Worm (Caenorhabditis elegans) whole organism, L1 larva: ENCODE measurements around the gene fbxa-158.

Experiments
- C16A3.4 ChIP-seq: fragments of 150-350 bp; optimal IDR thresholded peaks from 2 replicates; lab custom pipeline; 2014; ENCODE audit warnings: missing biosample characterization, missing genetic modification characterization
- F16B12.6 ChIP-seq: fragments of 150-350 bp; optimal IDR thresholded peaks from 2 replicates; lab custom pipeline; 2014; ENCODE audit warnings: missing biosample characterization, missing genetic modification characterization
- efl-3 ChIP-seq: fragments of 200-800 bp; sonication (Bioruptor generic); optimal IDR thresholded peaks from 2 replicates; lab custom pipeline; 2018; ENCODE audit warnings: mild to moderate bottlenecking, missing genetic modification characterization, missing compliant biosample characterization
- fkh-10 ChIP-seq: sonication (generic microtip); optimal IDR thresholded peaks from 2 replicates; lab custom pipeline; 2017; ENCODE audit warnings: missing biosample characterization, missing genetic modification reagents, missing genetic modification characterization
- grh-1 ChIP-seq: fragments of 200-800 bp; sonication (Bioruptor generic); IDR thresholded peaks from 2 replicates; pipeline ENCODE4 v1.3.6; 2022; ENCODE audit warnings: missing genetic modification reagents, missing genetic modification characterization, missing compliant biosample characterization
- nhr-84 ChIP-seq: sonication (generic microtip); optimal IDR thresholded peaks from 2 replicates; lab custom pipeline; 2017; ENCODE audit warnings: missing biosample characterization, missing genetic modification characterization
- pqm-1 ChIP-seq: sonication (generic microtip); optimal IDR thresholded peaks from 3 replicates; lab custom pipeline; 2017; ENCODE audit warnings: missing biosample characterization, missing genetic modification characterization
- sox-4 ChIP-seq: sonication (generic microtip); optimal IDR thresholded peaks from 2 replicates; lab custom pipeline; 2016; ENCODE audit warnings: missing genetic modification characterization, missing compliant biosample characterization

- TF ChIP-seq grh-1 (GFP tag; lab: Robert Waterston, UW) (no peak), efl-3 (GFP tag; lab: Kevin White, UChicago) (no peak), nhr-84 (no peak), pqm-1 (tag; lab: Kevin White, UChicago) (no peak), F16B12.6 (tag; lab: Kevin White, UChicago) (no peak), C16A3.4 (no peak), fkh-10 (GFP tag; lab: Kevin White, UChicago) (no peak), sox-4 (tag; lab: Kevin White, UChicago) (no peak)
Measured at ce11 chrII:1621180-1621579, at the start of gene fbxa-158.
